Worm (Caenorhabditis elegans) whole organism, dauer: Measurements from ENCODE around the gene M199.9.

Source experiments
- unc-62 ChIP-seq: sonication (generic microtip); optimal IDR thresholded peaks from 2 replicates; lab custom pipeline; 2017; ENCODE audit warnings: missing biosample characterization, missing genetic modification reagents, missing genetic modification characterization

M199.9 gene

DNA sequence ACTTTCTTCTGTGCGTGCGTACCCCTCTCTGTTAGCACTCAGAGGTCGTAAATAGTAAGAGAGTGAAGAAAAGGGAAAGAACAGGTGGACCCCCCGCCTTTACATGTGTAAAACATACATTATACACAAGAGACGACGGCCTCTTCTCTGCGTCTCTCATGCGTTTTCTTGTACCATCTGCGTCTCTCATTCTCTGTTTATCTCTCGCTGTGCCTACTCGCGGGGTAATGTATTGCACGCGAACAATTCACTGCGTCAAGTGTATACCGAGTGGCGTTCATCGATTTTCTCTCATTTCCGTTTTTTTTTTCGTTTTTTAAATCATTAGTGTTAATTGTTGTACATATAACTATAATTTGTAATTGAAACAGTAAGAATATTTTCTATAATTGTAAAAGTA is 20.4 kb downstream of the M199.9 start:
- TF ChIP-seq unc-62 (GFP tag; lab: Kevin White, UChicago) = no peak

DNA sequence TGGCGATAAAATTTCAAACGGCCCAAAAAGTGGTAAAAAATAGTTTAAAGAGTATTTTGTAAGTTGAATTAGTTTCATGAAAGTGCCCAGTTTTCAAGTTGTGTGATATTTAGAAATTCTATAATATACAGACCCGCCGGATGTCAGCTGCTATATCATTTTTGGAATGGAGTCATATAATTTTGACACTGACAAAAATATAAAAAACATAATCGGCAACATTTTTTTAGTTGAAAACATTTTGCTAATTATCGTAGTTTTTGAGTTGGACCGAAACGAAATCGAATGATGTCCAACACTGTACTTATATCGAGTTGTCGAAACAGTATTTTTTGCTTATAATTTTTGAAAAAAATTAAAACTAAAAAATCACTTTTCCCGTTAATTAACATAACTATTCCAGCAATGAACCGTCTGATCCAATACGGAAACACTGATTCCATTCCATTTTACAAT is 24.4 kb downstream of the M199.9 start, which contains the start of gene srt-44:
Gene srt-44, plus strand, starts transcription at position 406 of the 456 bp plus-strand sequence.
- no peak for TF ChIP-seq unc-62 (GFP tag; lab: Kevin White, UChicago)

DNA sequence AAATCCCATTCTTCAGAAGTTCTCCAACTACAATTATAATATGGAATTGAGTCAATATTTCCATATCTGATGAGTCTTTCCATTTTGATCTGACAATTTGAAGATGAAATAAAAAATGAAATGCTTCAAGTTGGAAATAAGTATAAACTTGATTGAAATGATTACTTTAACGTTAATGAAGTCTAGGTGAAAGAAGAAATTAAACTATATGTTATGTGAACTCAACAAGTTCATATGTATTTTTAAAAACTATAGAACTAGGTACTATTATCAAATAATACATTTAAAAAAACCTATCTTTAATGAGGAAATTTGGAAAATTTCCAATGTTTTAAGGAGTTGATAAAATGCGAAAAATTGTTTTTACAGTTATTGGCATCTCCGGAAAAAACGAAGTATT is 29.3 kb downstream of the M199.9 start, which contains the start of gene srt-49:
Gene srt-49, minus strand, starts transcription at position 101 of the 400 bp plus-strand sequence.
- TF ChIP-seq unc-62 (GFP tag; lab: Kevin White, UChicago) = no peak
